Fruit fly (Drosophila melanogaster): Measurements from ENCODE around the gene Nepl15.
A peak's percentile ranks its signal among the peaks of the same experiment; 100 is the strongest.

Gene Nepl15

dm6 chr3R:22750534-22750947, 15.4 kb downstream of the Nepl15 start, which contains the start of the genes rumi, CG7029 and Usp12-46 (continued):
- TF ChIP-seq CG12391 (tag; optimal IDR thresholded peaks at IDR 0.05) (peak; percentile 92), cato (GFP tag; optimal IDR thresholded peaks at IDR 0.05; ENCODE audit: borderline replicate concordance) (peak; percentile 69), CG8478 (optimal IDR thresholded peaks at IDR 0.05) (no peak), CG15011 (GFP tag; optimal IDR thresholded peaks at IDR 0.05) (no peak), CG12219 (GFP tag; optimal IDR thresholded peaks at IDR 0.05) (peak; percentile 79), CG5953 (GFP tag; IDR thresholded peaks at IDR 0.05) (peak; percentile 77), CG11398 (GFP tag; optimal IDR thresholded peaks at IDR 0.05) (peak; percentile 84), CG33213 (GFP tag; optimal IDR thresholded peaks at IDR 0.05) (peak; percentile 90), CG10366 (GFP tag; IDR thresholded peaks at IDR 0.05) (peak; percentile 90), sna (GFP tag; IDR thresholded peaks at IDR 0.05; ENCODE audit: partially characterized antibody) (peak; percentile 83), ro (GFP tag; IDR thresholded peaks at IDR 0.05) (no peak), CG34376 (GFP tag; optimal IDR thresholded peaks at IDR 0.05) (peak; percentile 58), maf-S (GFP tag; optimal IDR thresholded peaks at IDR 0.05) (peak; percentile 90), Hr39 (optimal IDR thresholded peaks at IDR 0.05) (no peak), CG6175 (GFP tag; IDR thresholded peaks at IDR 0.05) (peak; percentile 52; the same call in 2 of the 3 replicates), exex (tag; optimal IDR thresholded peaks at IDR 0.05) (no peak), CG11504 (tag; optimal IDR thresholded peaks at IDR 0.05) (peak; percentile 87), Lim3 (GFP tag; IDR thresholded peaks at IDR 0.05) (peak; percentile 48; the same call in 1 of the 2 replicates), mirr (GFP tag; optimal IDR thresholded peaks at IDR 0.05) (peak; percentile 69), CG4854 (GFP tag; optimal IDR thresholded peaks at IDR 0.05) (peak; percentile 84), fd102C (GFP tag; optimal IDR thresholded peaks at IDR 0.05) (peak; percentile 76), esg (GFP tag; conservative IDR thresholded peaks at IDR 0.05) (peak; percentile 84), cg (GFP tag; optimal IDR thresholded peaks at IDR 0.05) (no peak), CG16813 (GFP tag; IDR thresholded peaks at IDR 0.05; ENCODE audit: partially characterized antibody) (peak; percentile 81), Dbx (GFP tag; IDR thresholded peaks at IDR 0.05) (peak; percentile 87), Ptx1 (GFP tag; IDR thresholded peaks at IDR 0.05) (peak; percentile 83), CG32767 (GFP tag; IDR thresholded peaks at IDR 0.05) (peak; percentile 85), bowl (GFP tag; IDR thresholded peaks at IDR 0.05) (peak; percentile 66; the same call in 1 of the 2 replicates), zen (tag; optimal IDR thresholded peaks at IDR 0.05) (peak; percentile 89), sisA (GFP tag; IDR thresholded peaks at IDR 0.05) (peak; percentile 85), CG15514 (GFP tag; optimal IDR thresholded peaks at IDR 0.05) (peak; percentile 73), Atf3 (GFP tag; optimal IDR thresholded peaks at IDR 0.05) (peak; percentile 88), CG18011 (GFP tag; optimal IDR thresholded peaks at IDR 0.05) (peak; percentile 67), pzg (GFP tag; optimal IDR thresholded peaks at IDR 0.05) (peak; percentile 90), CG16863 (GFP tag; optimal IDR thresholded peaks at IDR 0.05) (peak; percentile 90), Bgb (GFP tag; IDR thresholded peaks at IDR 0.05; ENCODE audit: partially characterized antibody) (peak; percentile 72), Oaz (GFP tag; IDR thresholded peaks at IDR 0.05) (peak; percentile 77), CG8388 (GFP tag; optimal IDR thresholded peaks at IDR 0.05) (peak; percentile 86), kah (GFP tag; optimal IDR thresholded peaks at IDR 0.05) (no peak), Eip74EF (GFP tag; optimal IDR thresholded peaks at IDR 0.05) (peak in 1 of 2 experiments; percentile 58), MESR4 (GFP tag; optimal IDR thresholded peaks at IDR 0.05) (no peak), ftz-f1 (GFP tag; optimal IDR thresholded peaks at IDR 0.05) (peak; percentile 56), Hand (GFP tag; optimal IDR thresholded peaks at IDR 0.05) (peak; percentile 44), al (GFP tag; IDR thresholded peaks at IDR 0.05) (peak; percentile 75), CG4282 (GFP tag; optimal IDR thresholded peaks at IDR 0.05) (peak; percentile 75), CG6791 (GFP tag; IDR thresholded peaks at IDR 0.05; ENCODE audit: partially characterized antibody) (peak; percentile 73; the same call in 2 of the 3 replicates), CG10959 (GFP tag; IDR thresholded peaks at IDR 0.05) (peak; percentile 73), Hmx (GFP tag; optimal IDR thresholded peaks at IDR 0.05) (peak; percentile 72), CG10543 (GFP tag; optimal IDR thresholded peaks at IDR 0.05) (peak; percentile 77), otp (GFP tag; IDR thresholded peaks at IDR 0.05) (peak; percentile 72; the same call in 2 of the 3 replicates), CG8944 (GFP tag; optimal IDR thresholded peaks at IDR 0.05) (peak; percentile 91)
